Worm (Caenorhabditis elegans): Measurements from ENCODE around the gene rac-2.

The rac-2 gene

DNA sequence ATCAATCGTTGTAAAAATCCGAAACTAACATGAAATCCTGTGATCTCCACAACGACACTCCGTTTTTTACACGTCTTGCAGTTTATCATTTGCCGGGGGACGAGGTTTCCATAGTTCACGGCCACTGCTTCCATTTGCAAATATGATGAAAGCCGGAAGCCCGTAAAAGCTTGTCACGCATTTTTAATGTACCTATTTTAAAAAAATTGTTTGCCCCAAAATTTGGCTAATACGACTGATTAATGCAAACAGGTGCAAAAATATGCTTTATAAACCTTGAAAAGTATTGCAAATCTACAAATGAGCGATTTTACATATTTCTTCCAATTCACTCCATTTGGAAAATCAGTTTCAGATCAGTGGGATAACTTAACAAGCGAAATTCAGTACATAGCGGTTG is 12.8 kb downstream of the rac-2 start, which contains the start of gene srz-61:
Gene srz-61 (plus strand): TSS at position 301 of the 400 bp plus-strand sequence.
- TF ChIP-seq F57C9.4 (tag; optimal IDR thresholded peaks at IDR 0.05) = no peak
- TF ChIP-seq cebp-2 (GFP tag; IDR thresholded peaks at IDR 0.05) = no peak
- TF ChIP-seq T07F8.4 (tag; optimal IDR thresholded peaks at IDR 0.05) = no peak

DNA sequence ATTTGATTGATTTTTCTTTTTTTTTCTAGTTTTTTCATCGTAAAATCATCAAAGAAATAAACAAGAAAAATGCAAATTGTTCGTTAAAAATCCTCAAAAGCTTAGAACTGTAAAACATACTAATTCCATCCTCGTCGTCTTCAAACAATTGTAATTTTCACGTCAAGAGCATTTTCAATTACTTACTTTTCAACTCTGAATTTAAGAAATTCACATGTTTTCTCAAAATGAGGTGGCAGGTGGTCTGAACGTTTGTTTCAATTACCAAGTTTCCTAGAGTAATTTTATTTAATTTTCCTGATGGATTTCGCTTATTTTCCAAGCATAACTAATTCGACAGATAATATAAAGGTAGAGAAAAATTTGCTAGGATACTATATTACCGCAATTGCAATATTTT is 15.3 kb downstream of the rac-2 start, which contains the start of gene srz-104:
Gene srz-104 (plus strand): TSS at position 301 of the 400 bp plus-strand sequence.
- no peak for TF ChIP-seq hlh-26 (GFP tag; conservative IDR thresholded peaks at IDR 0.05)
- TF ChIP-seq ztf-18 (tag; optimal IDR thresholded peaks at IDR 0.05) = no peak
- no peak for TF ChIP-seq ets-4 (GFP tag; optimal IDR thresholded peaks at IDR 0.05)
- TF ChIP-seq Y53G8AR.9 (GFP tag; conservative IDR thresholded peaks at IDR 0.05) = no peak
- no peak for TF ChIP-seq lsl-1 (GFP tag; optimal IDR thresholded peaks at IDR 0.05)
- TF ChIP-seq gei-17 (GFP tag; optimal IDR thresholded peaks at IDR 0.05) = no peak
- TF ChIP-seq B0261.1 (tag; optimal IDR thresholded peaks at IDR 0.05) = no peak
- TF ChIP-seq zim-3 (tag; optimal IDR thresholded peaks at IDR 0.05) = no peak
- TF ChIP-seq die-1 (tag; optimal IDR thresholded peaks at IDR 0.05) = no peak
- TF ChIP-seq aptf-3 (GFP tag; IDR thresholded peaks at IDR 0.05) = no peak
- no peak for TF ChIP-seq C17E4.6 (GFP tag; IDR thresholded peaks at IDR 0.05)
- TF ChIP-seq ekl-4 (GFP tag; IDR thresholded peaks at IDR 0.05) = no peak
- no peak for TF ChIP-seq snpc-3.4 (tag; optimal IDR thresholded peaks at IDR 0.05)
- TF ChIP-seq F22D6.2 (tag; optimal IDR thresholded peaks at IDR 0.05) = no peak
- no peak for TF ChIP-seq ama-1 (optimal IDR thresholded peaks at IDR 0.05)
- TF ChIP-seq ama-1 (GFP tag; optimal IDR thresholded peaks at IDR 0.05) = no peak
- no peak for TF ChIP-seq rpc-1 (optimal IDR thresholded peaks at IDR 0.05)
- TF ChIP-seq rpc-1 (tag; optimal IDR thresholded peaks at IDR 0.05) = no peak
- TF ChIP-seq egl-44 (GFP tag; IDR thresholded peaks at IDR 0.05) = no peak

DNA sequence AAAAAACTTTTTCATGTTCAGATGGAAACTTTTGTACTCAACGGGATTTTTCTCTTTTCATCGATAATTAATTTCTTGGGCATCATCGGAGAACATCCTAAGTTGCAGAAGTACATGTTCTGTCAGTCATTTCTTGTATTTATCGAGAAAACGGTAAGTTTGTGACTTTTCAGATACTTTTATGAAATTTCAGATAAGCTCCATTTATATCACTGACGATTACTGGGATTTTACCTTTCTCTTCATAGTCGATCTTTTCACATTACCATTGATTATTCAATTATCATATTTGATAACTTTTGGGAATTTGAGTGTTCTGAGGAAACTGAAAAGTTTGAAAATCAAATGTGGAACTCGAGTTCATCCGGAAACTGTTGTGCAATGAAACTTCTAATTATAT is 16.6 kb downstream of the rac-2 start, which contains the start of gene srz-105:
Gene srz-105 (plus strand): TSS at position 301 of the 400 bp plus-strand sequence.
- TF ChIP-seq ztf-22 (GFP tag; optimal IDR thresholded peaks at IDR 0.05) = no peak
- TF ChIP-seq attf-5 (GFP tag; optimal IDR thresholded peaks at IDR 0.05) = no peak
- TF ChIP-seq dpl-1 (GFP tag; optimal IDR thresholded peaks at IDR 0.05) = no peak
- no peak for TF ChIP-seq die-1 (tag; optimal IDR thresholded peaks at IDR 0.05)
- TF ChIP-seq lin-40 (tag; optimal IDR thresholded peaks at IDR 0.05) = no peak
- TF ChIP-seq K12H6.12 (tag; optimal IDR thresholded peaks at IDR 0.05) = no peak
- no peak for TF ChIP-seq xnd-1 (tag; optimal IDR thresholded peaks at IDR 0.05)
- no peak for TF ChIP-seq chd-7 (tag; optimal IDR thresholded peaks at IDR 0.05)

DNA sequence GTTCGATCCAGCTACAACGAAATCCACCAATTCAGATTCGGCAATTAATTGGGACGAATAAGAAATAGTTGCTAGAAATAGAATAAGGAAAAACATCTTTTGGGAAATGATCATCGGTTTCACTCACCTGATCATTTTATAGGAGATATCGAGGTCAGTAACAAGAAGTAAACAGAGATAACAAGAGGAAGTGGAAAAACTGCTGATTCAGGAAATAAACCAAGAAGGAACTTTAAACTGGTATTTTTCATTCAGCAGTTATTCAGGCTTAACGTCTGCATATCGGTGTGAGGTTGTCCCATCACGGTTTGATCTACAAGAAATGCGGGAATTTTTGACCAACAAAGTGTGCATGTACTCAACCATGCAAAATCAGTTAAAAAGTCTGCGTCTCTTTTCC is 20.5 kb downstream of the rac-2 start, which contains the start of gene K03D3.2:
Gene K03D3.2 (minus strand): TSS at position 101 of the 400 bp plus-strand sequence.
- TF ChIP-seq B0019.2 (GFP tag; conservative IDR thresholded peaks at IDR 0.05) (no peak), Y53F4B.3 (GFP tag; IDR thresholded peaks at IDR 0.05) (no peak), lsy-27 (tag; optimal IDR thresholded peaks at IDR 0.05; ENCODE audit: borderline replicate concordance, insufficient read depth) (no peak), zim-3 (tag; optimal IDR thresholded peaks at IDR 0.05) (no peak), lin-40 (tag; optimal IDR thresholded peaks at IDR 0.05) (no peak), egl-18 (GFP tag; IDR thresholded peaks at IDR 0.05) (no peak), C06A6.2 (GFP tag; conservative IDR thresholded peaks at IDR 0.05) (no peak), sdz-38 (tag; optimal IDR thresholded peaks at IDR 0.05) (no peak), snpc-1.1 (tag; optimal IDR thresholded peaks at IDR 0.05; ENCODE audit: insufficient read depth) (no peak), attf-6 (GFP tag; IDR thresholded peaks at IDR 0.05) (no peak), dpff-1 (tag; optimal IDR thresholded peaks at IDR 0.05) (no peak)
